Worm (Caenorhabditis elegans) whole organism, mixed stage, embryonic: ENCODE data around the gene inos-1.
A peak's percentile ranks its signal among the peaks of the same experiment; 100 is the strongest.

Source experiments
- bed-3 ChIP-seq: fragments of 200-800 bp; sonication (Bioruptor generic); optimal IDR thresholded peaks from 3 replicates; lab custom pipeline; 2018; ENCODE audit warnings: mild to moderate bottlenecking, missing genetic modification characterization, moderate library complexity, missing compliant biosample characterization
- blmp-1 ChIP-seq: fragments of 150-350 bp; optimal IDR thresholded peaks from 2 replicates; lab custom pipeline; 2014; ENCODE audit warnings: missing biosample characterization, missing genetic modification characterization
- ces-1 ChIP-seq: fragments of 150-350 bp; optimal IDR thresholded peaks from 2 replicates; lab custom pipeline; 2014; ENCODE audit warnings: missing biosample characterization, missing genetic modification reagents, missing genetic modification characterization
- elt-3 ChIP-seq: fragments of 150-350 bp; optimal IDR thresholded peaks from 2 replicates; lab custom pipeline; 2014; ENCODE audit warnings: missing biosample characterization, missing genetic modification characterization
- lin-13 ChIP-seq: fragments of 150-350 bp; optimal IDR thresholded peaks from 2 replicates; lab custom pipeline; 2014; ENCODE audit warnings: missing biosample characterization, missing genetic modification characterization
- lsy-2 ChIP-seq: fragments of 150-350 bp; optimal IDR thresholded peaks from 2 replicates; lab custom pipeline; 2014; ENCODE audit warnings: missing biosample characterization, missing genetic modification characterization
- mep-1 ChIP-seq: fragments of 150-350 bp; optimal IDR thresholded peaks from 2 replicates; lab custom pipeline; 2017; ENCODE audit warnings: missing biosample characterization, missing genetic modification reagents, missing genetic modification characterization, inconsistent platforms
- nhr-237 ChIP-seq: fragments of 150-350 bp; optimal IDR thresholded peaks from 2 replicates; lab custom pipeline; 2014; ENCODE audit warnings: missing biosample characterization, missing genetic modification characterization
- unc-62 ChIP-seq: fragments of 150-350 bp; optimal IDR thresholded peaks from 2 replicates; lab custom pipeline; 2014; ENCODE audit warnings: missing biosample characterization, missing genetic modification reagents, missing genetic modification characterization
- ztf-11 ChIP-seq: fragments of 150-350 bp; optimal IDR thresholded peaks from 2 replicates; lab custom pipeline; 2014; ENCODE audit warnings: missing biosample characterization, missing genetic modification characterization

DNA sequence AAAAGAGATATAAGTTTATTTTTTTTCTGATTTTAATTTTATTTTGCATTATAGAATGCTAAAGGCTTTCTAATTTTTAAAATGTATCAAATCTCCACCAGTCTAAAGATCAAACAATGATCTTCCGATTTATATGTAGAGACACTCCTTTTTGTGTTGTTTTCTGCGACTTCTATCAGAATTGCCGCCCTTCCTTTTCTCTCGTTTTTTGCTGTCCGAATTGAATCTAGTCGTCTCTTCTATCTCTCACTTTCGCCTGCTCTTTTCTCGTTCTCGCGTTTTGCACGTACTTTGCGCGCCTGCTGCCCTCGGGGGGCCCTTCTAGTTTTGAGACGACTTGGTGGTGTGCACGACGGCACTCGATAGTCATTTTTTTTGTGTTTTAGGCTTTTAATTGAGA is 24.3 kb upstream of the inos-1 start:
- TF ChIP-seq bed-3 (no peak), elt-3 (tag; lab: Kevin White, UChicago) (no peak), unc-62 (no peak), lsy-2 (tag; lab: Kevin White, UChicago) (no peak), mep-1 (tag; lab: Kevin White, UChicago) (no peak), lin-13 (tag; lab: Kevin White, UChicago) (no peak), ztf-11 (tag; lab: Kevin White, UChicago) (no peak), nhr-237 (no peak), ces-1 (GFP tag; lab: Kevin White, UChicago) (peak; percentile 85), blmp-1 (tag; lab: Kevin White, UChicago) (no peak)
